Worm (Caenorhabditis elegans): Measurements from ENCODE around the gene tyr-6.

- TF ChIP-seq klf-2 (GFP tag; conservative IDR thresholded peaks at IDR 0.05): no peak
- no peak for TF ChIP-seq T22C8.4 (GFP tag; IDR thresholded peaks at IDR 0.05)
Observed at ce11 chrIV:6493299-6493698, 13.0 kb downstream of the tyr-6 start, which contains the start of gene Y73B6BL.44.
